Worm (Caenorhabditis elegans) whole organism, late embryonic: Measurements from ENCODE around the gene chil-3.

Experiments
- C38D4.7 ChIP-seq: fragments of 200-800 bp; sonication (Bioruptor generic); optimal IDR thresholded peaks from 2 replicates; lab custom pipeline; 2018; ENCODE audit warnings: mild to moderate bottlenecking, missing genetic modification characterization, moderate library complexity, missing compliant biosample characterization
- ama-1 ChIP-seq: fragments of 150-350 bp; optimal IDR thresholded peaks from 2 replicates; lab custom pipeline; 2014
- fkh-10 ChIP-seq: fragments of 150-350 bp; optimal IDR thresholded peaks from 2 replicates; lab custom pipeline; 2014; ENCODE audit warnings: missing biosample characterization, missing genetic modification reagents, missing genetic modification characterization
- fkh-6 ChIP-seq: sonication (generic microtip); optimal IDR thresholded peaks from 2 replicates; lab custom pipeline; 2016; ENCODE audit warnings: missing genetic modification characterization, missing compliant biosample characterization
- lim-6 ChIP-seq: sonication (generic microtip); optimal IDR thresholded peaks from 2 replicates; lab custom pipeline; 2016; ENCODE audit warnings: missing genetic modification characterization, missing compliant biosample characterization
- pag-3 ChIP-seq: sonication (generic microtip); optimal IDR thresholded peaks from 2 replicates; lab custom pipeline; 2016; ENCODE audit warnings: missing compliant biosample characterization, missing genetic modification characterization, borderline replicate concordance
- pqm-1 ChIP-seq: sonication (generic microtip); optimal IDR thresholded peaks from 2 replicates; lab custom pipeline; 2016; ENCODE audit warnings: missing genetic modification characterization, missing compliant biosample characterization
- sdc-2 ChIP-seq: sonication (generic microtip); optimal IDR thresholded peaks from 2 replicates; lab custom pipeline; 2016; ENCODE audit warnings: missing genotype, missing genetic modification characterization, missing compliant biosample characterization
- sox-4 ChIP-seq: sonication (generic microtip); optimal IDR thresholded peaks from 2 replicates; lab custom pipeline; 2017; ENCODE audit warnings: mild to moderate bottlenecking, missing genetic modification characterization, inconsistent platforms, missing compliant biosample characterization
- ttx-3 ChIP-seq: sonication (generic microtip); optimal IDR thresholded peaks from 2 replicates; lab custom pipeline; 2016; ENCODE audit warnings: missing genetic modification reagents, missing genetic modification characterization, missing compliant biosample characterization

DNA sequence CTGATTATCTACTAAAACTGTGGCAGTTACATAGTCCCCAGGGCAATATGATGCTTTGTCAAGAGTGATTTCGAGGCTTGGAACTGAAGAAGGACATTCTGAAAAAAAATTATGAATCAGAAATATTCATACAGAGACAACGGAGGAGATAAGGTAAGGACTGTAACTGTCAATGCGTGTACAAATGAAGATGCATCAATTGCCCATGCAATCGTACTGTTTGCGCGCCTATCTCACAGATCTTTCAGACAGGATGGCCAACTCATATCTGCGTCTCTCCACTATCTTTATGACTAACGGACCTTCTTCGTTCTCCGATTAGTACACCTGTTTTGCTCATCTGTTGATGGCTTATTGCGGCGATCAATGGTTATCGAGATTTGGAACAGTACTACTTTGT, 21.0 kb downstream of the chil-3 start, which contains the start of gene ZK938.11:
- no peak for TF ChIP-seq pqm-1 (tag; lab: Kevin White, UChicago)
- no peak for TF ChIP-seq C38D4.7 (GFP tag; lab: Kevin White, UChicago)
- TF ChIP-seq ttx-3 (tag; lab: Kevin White, UChicago): no peak
- no peak for TF ChIP-seq fkh-6
- no peak for TF ChIP-seq pag-3 (tag; lab: Kevin White, UChicago)
- TF ChIP-seq lim-6 (tag; lab: Kevin White, UChicago): no peak
- no peak for TF ChIP-seq sdc-2
- no peak for TF ChIP-seq sox-4 (tag; lab: Kevin White, UChicago)
- no peak for TF ChIP-seq ama-1 (lab: Kevin White, UChicago)
- no peak for TF ChIP-seq fkh-10 (GFP tag; lab: Kevin White, UChicago)
